Worm (Caenorhabditis elegans): ENCODE data around the gene pax-3.

pax-3 gene

DNA sequence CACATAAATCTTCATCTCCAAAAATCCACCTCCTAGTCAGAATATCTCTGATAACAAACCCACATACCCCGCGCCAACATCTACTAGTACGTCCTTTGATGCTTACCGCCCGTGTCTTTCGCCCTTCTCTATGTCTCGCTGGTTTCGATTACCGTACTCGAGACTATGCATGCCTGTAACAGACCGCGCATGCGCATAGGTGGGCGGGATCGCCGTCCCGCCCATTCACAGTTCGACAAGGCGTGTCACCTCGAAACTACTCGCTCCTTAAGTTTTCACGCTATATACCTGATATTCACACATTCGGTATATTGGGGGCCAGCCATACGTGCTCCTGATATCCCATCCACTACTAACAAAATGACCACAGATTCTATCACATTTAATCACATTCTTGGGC, at the start of gene pax-3:
TSS of gene pax-3 (plus strand) at position 83 of the 400 bp plus-strand sequence.
- TF ChIP-seq dao-5 (tag; optimal IDR thresholded peaks at IDR 0.05), result no peak
- no peak for TF ChIP-seq W03F9.2 (tag; optimal IDR thresholded peaks at IDR 0.05)
- no peak for TF ChIP-seq him-1 (tag; optimal IDR thresholded peaks at IDR 0.05)

ce11 chrII:10098428-10098827, 47.9 kb upstream of the pax-3 start:
- TF ChIP-seq dao-5 (tag; optimal IDR thresholded peaks at IDR 0.05) (no peak), him-1 (tag; optimal IDR thresholded peaks at IDR 0.05) (no peak), W03F9.2 (tag; optimal IDR thresholded peaks at IDR 0.05) (no peak)

DNA sequence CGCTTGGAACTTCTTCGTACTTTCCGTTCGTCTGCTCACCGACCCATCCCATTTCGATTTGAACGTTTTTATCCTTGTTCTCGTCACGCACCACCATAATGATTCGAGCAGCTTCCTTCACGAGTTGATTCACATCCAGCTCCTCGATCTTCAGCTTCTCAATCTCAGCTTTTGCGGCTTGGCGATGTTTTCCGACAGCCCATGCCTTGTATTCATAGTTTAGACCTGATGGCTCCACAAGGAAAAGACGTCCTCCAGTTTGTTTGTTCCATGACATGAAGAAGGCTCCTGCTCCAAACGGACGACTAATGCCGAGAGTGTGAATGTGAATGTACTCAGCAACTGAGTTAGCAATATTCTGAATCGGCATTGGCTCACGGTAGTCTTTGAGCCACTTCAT, 47.3 kb upstream of the pax-3 start:
- TF ChIP-seq dao-5 (tag; optimal IDR thresholded peaks at IDR 0.05) (no peak), him-1 (tag; optimal IDR thresholded peaks at IDR 0.05) (no peak), W03F9.2 (tag; optimal IDR thresholded peaks at IDR 0.05) (no peak)

- TF ChIP-seq W03F9.2 (tag; optimal IDR thresholded peaks at IDR 0.05) (peak; percentile 77), him-1 (tag; optimal IDR thresholded peaks at IDR 0.05) (no peak)
These were observed 46.5 kb upstream of the pax-3 start, which contains the start of the genes pas-7 and puf-12 for ce11 chrII:10099804-10100360. Gene pas-7 (minus strand): TSS chrII:10099854. Gene puf-12 (plus strand): TSS chrII:10100310.

- TF ChIP-seq W03F9.2 (tag; optimal IDR thresholded peaks at IDR 0.05) (no peak), dao-5 (tag; optimal IDR thresholded peaks at IDR 0.05) (no peak), him-1 (tag; optimal IDR thresholded peaks at IDR 0.05) (no peak)
These were observed 43.2 kb upstream of the pax-3 start for ce11 chrII:10103212-10103611.

- TF ChIP-seq dao-5 (tag; optimal IDR thresholded peaks at IDR 0.05) (no peak), him-1 (tag; optimal IDR thresholded peaks at IDR 0.05) (no peak), W03F9.2 (tag; optimal IDR thresholded peaks at IDR 0.05) (no peak)
These were observed 40.8 kb upstream of the pax-3 start, which contains the start of gene ZK945.4 for ce11 chrII:10105604-10106003. Gene ZK945.4 (minus strand): TSS chrII:10105704.

ce11 chrII:10106870-10107269, 39.5 kb upstream of the pax-3 start, which contains the start of gene ZK945.6:
Gene ZK945.6 (minus strand): TSS chrII:10106970.
- TF ChIP-seq him-1 (tag; optimal IDR thresholded peaks at IDR 0.05) (no peak), W03F9.2 (tag; optimal IDR thresholded peaks at IDR 0.05) (no peak), dao-5 (tag; optimal IDR thresholded peaks at IDR 0.05) (no peak)

DNA sequence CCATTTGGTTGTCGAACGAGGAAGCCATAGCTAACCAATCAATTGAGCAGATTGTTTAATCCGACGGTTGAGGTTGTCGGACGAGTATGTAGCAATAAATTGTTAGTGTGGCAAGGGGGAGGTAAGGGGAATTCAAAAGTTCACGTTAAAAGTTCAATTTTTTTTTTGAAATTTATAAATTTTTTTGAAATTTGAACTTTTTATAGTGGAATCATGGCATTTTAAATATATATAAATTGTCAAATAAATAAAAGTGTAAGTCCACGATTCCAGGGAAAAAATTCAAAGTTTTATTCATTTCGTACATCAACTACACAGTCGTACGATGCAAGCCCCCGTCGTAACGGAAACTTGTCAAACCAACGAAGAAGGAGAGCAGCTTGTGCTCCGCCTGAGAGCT, 38.0 kb upstream of the pax-3 start, which contains the start of the genes ZK945.7 and ZK945.8:
TSS of gene ZK945.7 (minus strand) at position 101 of the 400 bp plus-strand sequence.
TSS of gene ZK945.8 (plus strand) at position 275 of the 400 bp plus-strand sequence.
- TF ChIP-seq dao-5 (tag; optimal IDR thresholded peaks at IDR 0.05) (no peak), W03F9.2 (tag; optimal IDR thresholded peaks at IDR 0.05) (no peak), him-1 (tag; optimal IDR thresholded peaks at IDR 0.05) (no peak)

DNA sequence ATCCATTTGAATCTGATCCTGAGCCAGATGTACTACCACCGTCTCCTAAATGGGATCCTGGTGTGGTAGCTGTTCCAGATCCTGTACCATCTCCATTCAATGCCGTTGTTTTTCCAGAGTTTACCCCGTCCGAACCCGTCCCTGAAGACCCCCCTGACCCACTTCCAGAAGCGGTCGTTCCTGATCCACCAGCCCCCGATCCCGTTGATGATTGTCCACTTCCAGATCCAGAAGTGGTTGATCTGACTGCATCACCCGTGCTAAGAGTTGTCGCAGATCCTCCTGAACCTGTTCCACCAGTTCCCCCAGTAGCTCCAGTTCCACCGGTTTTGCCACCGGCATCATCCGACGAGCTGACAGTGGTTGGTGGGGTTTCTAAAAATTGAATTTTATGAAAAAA, 29.7 kb upstream of the pax-3 start:
- TF ChIP-seq W03F9.2 (tag; optimal IDR thresholded peaks at IDR 0.05) (no peak), dao-5 (tag; optimal IDR thresholded peaks at IDR 0.05) (no peak), him-1 (tag; optimal IDR thresholded peaks at IDR 0.05) (no peak)

- TF ChIP-seq dao-5 (tag; optimal IDR thresholded peaks at IDR 0.05) (no peak), him-1 (tag; optimal IDR thresholded peaks at IDR 0.05) (no peak), W03F9.2 (tag; optimal IDR thresholded peaks at IDR 0.05) (no peak)
These were observed 24.6 kb upstream of the pax-3 start, which contains the start of gene lov-1 for ce11 chrII:10121725-10122124. Gene lov-1 (minus strand): TSS chrII:10121825.

DNA sequence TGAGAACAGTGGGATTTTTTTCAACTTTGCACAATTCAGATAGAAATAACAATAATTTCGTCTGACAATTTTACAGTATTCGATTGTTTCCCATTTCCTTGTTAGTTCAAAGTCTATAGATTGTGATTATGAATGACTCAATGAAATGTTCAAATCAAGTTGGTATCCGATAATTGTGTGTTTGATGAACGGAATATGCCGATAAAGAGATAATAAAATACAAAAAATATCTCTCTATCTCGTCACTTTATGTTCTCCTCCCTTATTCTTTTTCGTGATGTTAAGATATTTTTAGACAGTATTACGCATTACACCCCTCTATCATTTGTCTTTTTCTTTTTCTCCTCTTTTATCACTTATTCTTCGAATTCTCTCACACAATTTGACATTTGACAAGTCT, 23.9 kb upstream of the pax-3 start, which contains the start of gene F27E5.7:
TSS of gene F27E5.7 (plus strand) at position 301 of the 400 bp plus-strand sequence.
- TF ChIP-seq dao-5 (tag; optimal IDR thresholded peaks at IDR 0.05), result no peak

DNA sequence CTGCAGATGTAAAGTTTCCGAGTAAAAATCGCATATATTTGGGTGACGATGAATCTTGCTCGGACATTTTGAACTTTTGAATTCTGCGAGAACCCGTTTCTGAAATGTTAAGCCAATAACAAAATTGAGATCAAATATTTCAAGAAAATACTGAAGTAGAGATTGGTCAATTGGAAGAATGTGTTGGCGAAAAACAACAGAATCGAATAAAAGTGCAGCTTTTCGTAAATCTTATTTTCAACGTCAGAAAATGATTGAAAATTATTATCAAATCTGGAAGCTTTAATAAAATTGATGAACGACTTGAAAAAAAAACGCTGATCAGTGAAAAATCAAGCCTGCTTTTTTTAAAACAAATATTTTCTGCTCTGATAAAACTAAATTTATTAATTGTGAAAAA, 19.0 kb upstream of the pax-3 start, which contains the start of gene F27E5.8:
TSS of gene F27E5.8 (minus strand) at position 101 of the 400 bp plus-strand sequence.
- TF ChIP-seq dao-5 (tag; optimal IDR thresholded peaks at IDR 0.05) (no peak), him-1 (tag; optimal IDR thresholded peaks at IDR 0.05) (no peak), W03F9.2 (tag; optimal IDR thresholded peaks at IDR 0.05) (no peak)

DNA sequence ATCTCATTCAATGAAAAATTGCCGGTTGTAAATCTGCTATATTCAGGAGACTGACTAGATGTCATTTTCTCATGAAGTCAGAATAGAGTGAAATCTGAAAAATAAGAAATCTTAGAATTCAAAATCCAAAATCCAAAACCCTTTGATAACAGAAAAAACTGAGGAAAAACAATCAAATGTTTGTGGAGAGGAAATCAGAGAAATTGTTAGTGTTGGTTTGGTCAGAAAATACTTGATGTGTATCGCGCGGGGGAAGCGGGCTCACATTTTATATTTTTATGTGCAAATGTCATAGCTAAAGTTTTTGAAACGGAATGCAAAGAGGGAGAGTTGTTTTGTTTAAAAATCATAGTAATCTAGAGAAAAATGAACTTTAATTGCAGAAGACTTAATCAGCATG, 14.6 kb upstream of the pax-3 start, which contains the start of gene F27E5.5:
TSS of gene F27E5.5 (minus strand) at position 101 of the 400 bp plus-strand sequence.
- TF ChIP-seq dao-5 (tag; optimal IDR thresholded peaks at IDR 0.05) (no peak), W03F9.2 (tag; optimal IDR thresholded peaks at IDR 0.05) (no peak), him-1 (tag; optimal IDR thresholded peaks at IDR 0.05) (no peak)

DNA sequence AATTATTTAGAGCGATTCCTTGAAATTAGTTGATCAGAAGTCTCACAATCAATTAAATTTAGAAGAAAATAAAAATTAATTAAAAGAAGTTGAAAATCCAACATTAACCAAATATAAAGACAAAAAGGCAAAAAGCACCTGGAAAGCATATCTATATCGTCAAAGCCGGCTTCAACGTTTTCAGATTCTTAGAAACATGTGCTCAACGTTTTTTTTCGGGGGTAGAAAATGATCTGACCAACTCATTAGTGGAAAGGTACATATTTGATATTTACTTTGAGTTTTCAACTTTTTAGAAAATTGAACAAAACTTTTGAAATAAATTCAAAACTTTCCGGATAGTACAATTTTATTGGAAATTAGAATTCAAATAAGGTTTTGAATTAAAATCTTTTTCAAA, 13.6 kb upstream of the pax-3 start:
- TF ChIP-seq W03F9.2 (tag; optimal IDR thresholded peaks at IDR 0.05) (no peak), him-1 (tag; optimal IDR thresholded peaks at IDR 0.05) (no peak), dao-5 (tag; optimal IDR thresholded peaks at IDR 0.05) (no peak)

Measured in whole organism, L4/young adult.